Worm (Caenorhabditis elegans) whole organism, midembryonic: Measurements from ENCODE around the gene F19B2.5.

Experiments used
- T22C8.4 ChIP-seq: fragments of 200-800 bp; sonication (Bioruptor generic); IDR thresholded peaks from 2 replicates; pipeline ENCODE4 v1.3.6; 2022; ENCODE audit warnings: missing genetic modification characterization, missing compliant biosample characterization
- cog-1 ChIP-seq: sonication (generic microtip); optimal IDR thresholded peaks from 2 replicates; lab custom pipeline; 2016; ENCODE audit warnings: missing genetic modification characterization, missing compliant biosample characterization
- flt-1 ChIP-seq: fragments of 200-800 bp; sonication (Bioruptor generic); IDR thresholded peaks from 2 replicates; pipeline ENCODE4 v1.3.6; 2022; ENCODE audit warnings: missing genetic modification characterization, missing compliant biosample characterization
- klf-2 ChIP-seq: fragments of 200-800 bp; sonication (Bioruptor generic); conservative IDR thresholded peaks from 2 replicates; pipeline ENCODE4 v1.3.6; 2022; ENCODE audit warnings: missing genetic modification reagents, missing genetic modification characterization, missing compliant biosample characterization
- med-1 ChIP-seq: sonication (generic microtip); optimal IDR thresholded peaks from 2 replicates; lab custom pipeline; 2017; ENCODE audit warnings: missing genetic modification characterization, mild to moderate bottlenecking, missing compliant biosample characterization, antibody characterized with exemption, missing genetic modification reagents; ENCODE audit not compliant: insufficient read depth
- ref-1 ChIP-seq: fragments of 200-800 bp; sonication (Bioruptor generic); conservative IDR thresholded peaks from 2 replicates; pipeline ENCODE4 v1.3.6; 2022; ENCODE audit warnings: missing genetic modification reagents, missing genetic modification characterization, missing compliant biosample characterization
- tab-1 ChIP-seq: fragments of 200-800 bp; sonication (Bioruptor generic); IDR thresholded peaks from 2 replicates; pipeline ENCODE4 v1.3.6; 2022; ENCODE audit warnings: missing genetic modification characterization, missing compliant biosample characterization
- ztf-23 ChIP-seq: fragments of 200-800 bp; sonication (Bioruptor generic); IDR thresholded peaks from 2 replicates; pipeline ENCODE4 v1.3.6; 2022; ENCODE audit warnings: missing genetic modification reagents, missing genetic modification characterization, missing compliant biosample characterization
- ztf-29 ChIP-seq: fragments of 200-800 bp; sonication (Bioruptor generic); IDR thresholded peaks from 2 replicates; pipeline ENCODE4 v1.3.6; 2022; ENCODE audit warnings: missing genetic modification reagents, missing genetic modification characterization, missing compliant biosample characterization

Gene F19B2.5

ce11 chrV:20134797-20135196, 29.2 kb downstream of the F19B2.5 start:
- TF ChIP-seq T22C8.4 (GFP tag; lab: Robert Waterston, UW) = no peak
- TF ChIP-seq flt-1 = no peak
- TF ChIP-seq med-1 (GFP tag; lab: Kevin White, UChicago) = no peak
- TF ChIP-seq klf-2 (GFP tag; lab: Robert Waterston, UW) = no peak
- no peak for TF ChIP-seq cog-1
- TF ChIP-seq ref-1 (GFP tag; lab: Robert Waterston, UW) = no peak
- TF ChIP-seq ztf-23 (GFP tag; lab: Robert Waterston, UW) = no peak
- no peak for TF ChIP-seq tab-1 (GFP tag; lab: Robert Waterston, UW)
- no peak for TF ChIP-seq ztf-29 (GFP tag; lab: Robert Waterston, UW)

- no peak for TF ChIP-seq T22C8.4 (GFP tag; lab: Robert Waterston, UW)
- TF ChIP-seq flt-1 = no peak
- no peak for TF ChIP-seq ref-1 (GFP tag; lab: Robert Waterston, UW)
- no peak for TF ChIP-seq klf-2 (GFP tag; lab: Robert Waterston, UW)
- TF ChIP-seq ztf-23 (GFP tag; lab: Robert Waterston, UW) = no peak
- no peak for TF ChIP-seq med-1 (GFP tag; lab: Kevin White, UChicago)
- TF ChIP-seq tab-1 (GFP tag; lab: Robert Waterston, UW) = no peak
Measured at ce11 chrV:20133163-20133562, 30.8 kb downstream of the F19B2.5 start, which contains the start of gene ssu-1. TSS of gene ssu-1 (minus strand) at chrV:20133263.

ce11 chrV:20127543-20127942, 36.4 kb downstream of the F19B2.5 start:
- no peak for TF ChIP-seq ztf-23 (GFP tag; lab: Robert Waterston, UW)
- TF ChIP-seq T22C8.4 (GFP tag; lab: Robert Waterston, UW) = no peak
- no peak for TF ChIP-seq flt-1
- TF ChIP-seq ref-1 (GFP tag; lab: Robert Waterston, UW) = no peak
- no peak for TF ChIP-seq klf-2 (GFP tag; lab: Robert Waterston, UW)
- TF ChIP-seq ztf-29 (GFP tag; lab: Robert Waterston, UW) = no peak
- no peak for TF ChIP-seq tab-1 (GFP tag; lab: Robert Waterston, UW)
- TF ChIP-seq cog-1 = no peak
- TF ChIP-seq med-1 (GFP tag; lab: Kevin White, UChicago) = no peak

- no peak for TF ChIP-seq ref-1 (GFP tag; lab: Robert Waterston, UW)
- no peak for TF ChIP-seq med-1 (GFP tag; lab: Kevin White, UChicago)
- TF ChIP-seq klf-2 (GFP tag; lab: Robert Waterston, UW) = 0 out of 2 replicates have a peak, but pooled peaks have one; percentile 23
Measured at ce11 chrV:20126637-20127036, 37.3 kb downstream of the F19B2.5 start.

ce11 chrV:20125137-20125536, 38.8 kb downstream of the F19B2.5 start:
- TF ChIP-seq T22C8.4 (GFP tag; lab: Robert Waterston, UW) (no peak), cog-1 (no peak), ref-1 (GFP tag; lab: Robert Waterston, UW) (no peak), flt-1 (no peak), klf-2 (GFP tag; lab: Robert Waterston, UW) (no peak), ztf-23 (GFP tag; lab: Robert Waterston, UW) (no peak), ztf-29 (GFP tag; lab: Robert Waterston, UW) (no peak), med-1 (GFP tag; lab: Kevin White, UChicago) (no peak), tab-1 (GFP tag; lab: Robert Waterston, UW) (no peak)

ce11 chrV:20124393-20124792, 39.6 kb downstream of the F19B2.5 start:
- TF ChIP-seq cog-1 (no peak), T22C8.4 (GFP tag; lab: Robert Waterston, UW) (no peak), tab-1 (GFP tag; lab: Robert Waterston, UW) (no peak), ztf-29 (GFP tag; lab: Robert Waterston, UW) (no peak), klf-2 (GFP tag; lab: Robert Waterston, UW) (no peak), ref-1 (GFP tag; lab: Robert Waterston, UW) (no peak), ztf-23 (GFP tag; lab: Robert Waterston, UW) (no peak), flt-1 (no peak), med-1 (GFP tag; lab: Kevin White, UChicago) (no peak)

- no peak for TF ChIP-seq tab-1 (GFP tag; lab: Robert Waterston, UW)
- TF ChIP-seq med-1 (GFP tag; lab: Kevin White, UChicago) = no peak
- no peak for TF ChIP-seq klf-2 (GFP tag; lab: Robert Waterston, UW)
- no peak for TF ChIP-seq ztf-23 (GFP tag; lab: Robert Waterston, UW)
- no peak for TF ChIP-seq T22C8.4 (GFP tag; lab: Robert Waterston, UW)
- TF ChIP-seq flt-1 = no peak
- no peak for TF ChIP-seq ref-1 (GFP tag; lab: Robert Waterston, UW)
- no peak for TF ChIP-seq cog-1
Measured at ce11 chrV:20123616-20124015, 40.3 kb downstream of the F19B2.5 start.

- TF ChIP-seq cog-1 = no peak
- TF ChIP-seq med-1 (GFP tag; lab: Kevin White, UChicago) = no peak
- TF ChIP-seq flt-1 = no peak
- no peak for TF ChIP-seq ztf-29 (GFP tag; lab: Robert Waterston, UW)
- TF ChIP-seq T22C8.4 (GFP tag; lab: Robert Waterston, UW) = no peak
- TF ChIP-seq ztf-23 (GFP tag; lab: Robert Waterston, UW) = no peak
- TF ChIP-seq tab-1 (GFP tag; lab: Robert Waterston, UW) = no peak
- TF ChIP-seq klf-2 (GFP tag; lab: Robert Waterston, UW) = no peak
- no peak for TF ChIP-seq ref-1 (GFP tag; lab: Robert Waterston, UW)
Measured at ce11 chrV:20123010-20123409, 41.0 kb downstream of the F19B2.5 start.

- no peak for TF ChIP-seq T22C8.4 (GFP tag; lab: Robert Waterston, UW)
- TF ChIP-seq tab-1 (GFP tag; lab: Robert Waterston, UW) = no peak
- no peak for TF ChIP-seq ref-1 (GFP tag; lab: Robert Waterston, UW)
- no peak for TF ChIP-seq klf-2 (GFP tag; lab: Robert Waterston, UW)
- TF ChIP-seq ztf-29 (GFP tag; lab: Robert Waterston, UW) = no peak
- no peak for TF ChIP-seq flt-1
- TF ChIP-seq med-1 (GFP tag; lab: Kevin White, UChicago) = no peak
Measured at ce11 chrV:20120623-20121165, 43.3 kb downstream of the F19B2.5 start, which contains the start of gene ncx-1. TSS of gene ncx-1 (minus strand) at chrV:20120673.
